Worm (Caenorhabditis elegans) whole organism, midembryonic: Measurements from ENCODE around the gene H03E18.1.

Experiments used
- T22C8.4 ChIP-seq: fragments of 200-800 bp; sonication (Bioruptor generic); IDR thresholded peaks from 2 replicates; pipeline ENCODE4 v1.3.6; 2022; ENCODE audit warnings: missing genetic modification characterization, missing compliant biosample characterization
- cog-1 ChIP-seq: sonication (generic microtip); optimal IDR thresholded peaks from 2 replicates; lab custom pipeline; 2016; ENCODE audit warnings: missing genetic modification characterization, missing compliant biosample characterization
- flt-1 ChIP-seq: fragments of 200-800 bp; sonication (Bioruptor generic); IDR thresholded peaks from 2 replicates; pipeline ENCODE4 v1.3.6; 2022; ENCODE audit warnings: missing genetic modification characterization, missing compliant biosample characterization
- klf-2 ChIP-seq: fragments of 200-800 bp; sonication (Bioruptor generic); conservative IDR thresholded peaks from 2 replicates; pipeline ENCODE4 v1.3.6; 2022; ENCODE audit warnings: missing genetic modification reagents, missing genetic modification characterization, missing compliant biosample characterization
- ref-1 ChIP-seq: fragments of 200-800 bp; sonication (Bioruptor generic); conservative IDR thresholded peaks from 2 replicates; pipeline ENCODE4 v1.3.6; 2022; ENCODE audit warnings: missing genetic modification reagents, missing genetic modification characterization, missing compliant biosample characterization
- ztf-29 ChIP-seq: fragments of 200-800 bp; sonication (Bioruptor generic); IDR thresholded peaks from 2 replicates; pipeline ENCODE4 v1.3.6; 2022; ENCODE audit warnings: missing genetic modification reagents, missing genetic modification characterization, missing compliant biosample characterization

DNA sequence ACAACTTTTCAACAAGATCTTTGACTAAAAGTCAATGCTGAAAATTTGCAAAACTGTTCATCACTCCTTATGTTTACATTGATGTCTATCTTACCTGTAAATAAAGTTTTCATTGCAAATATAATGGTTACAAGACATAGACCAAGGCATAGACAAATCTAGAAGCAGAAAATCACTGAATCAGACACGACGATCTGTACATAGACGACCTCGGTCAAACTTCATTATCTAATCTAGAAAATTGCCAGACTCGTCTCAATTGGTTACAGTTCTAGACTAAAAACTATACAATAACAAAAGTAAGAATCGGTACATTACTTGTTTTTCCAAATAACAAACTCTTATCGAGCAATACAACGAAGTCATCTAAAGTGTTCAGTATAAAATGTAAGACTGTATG, 6.8 kb upstream of the H03E18.1 start, which contains the start of gene grd-4:
- TF ChIP-seq ref-1 (GFP tag; lab: Robert Waterston, UW) (no peak), cog-1 (no peak), flt-1 (GFP tag; lab: Robert Waterston, UW) (no peak), klf-2 (GFP tag; lab: Robert Waterston, UW) (no peak), T22C8.4 (GFP tag; lab: Robert Waterston, UW) (no peak), ztf-29 (GFP tag; lab: Robert Waterston, UW) (no peak)
